Fruit fly (Drosophila melanogaster) whole organism, wandering third instar larva: Measurements from ENCODE around the gene CG2818.

Experiments used
- CG32264 ChIP-seq: fragments of 200-800 bp; sonication (Bioruptor generic); optimal IDR thresholded peaks from 2 replicates; lab custom pipeline; 2016; ENCODE audit warnings: missing biosample characterization, missing genetic modification characterization
- CG9705 ChIP-seq: fragments of 200-800 bp; sonication (Bioruptor generic); optimal IDR thresholded peaks from 2 replicates; lab custom pipeline; 2018; ENCODE audit warnings: missing biosample characterization, mild to moderate bottlenecking, missing genetic modification characterization
- Dfd ChIP-seq: fragments of >200 bp; optimal IDR thresholded peaks from 2 replicates; lab custom pipeline; 2017; ENCODE audit warnings: missing biosample characterization, missing genetic modification characterization
- GATAd ChIP-seq: sonication (Bioruptor generic); optimal IDR thresholded peaks from 2 replicates; lab custom pipeline; 2016; ENCODE audit warnings: missing biosample characterization, missing genetic modification characterization
- HLH106 ChIP-seq: fragments of 200-800 bp; optimal IDR thresholded peaks from 3 replicates; lab custom pipeline; 2019; ENCODE audit warnings: missing biosample characterization, mild to moderate bottlenecking, missing genetic modification characterization, moderate library complexity
- Hnf4 ChIP-seq: fragments of 200-800 bp; sonication (Bioruptor generic); optimal IDR thresholded peaks from 2 replicates; lab custom pipeline; 2016; ENCODE audit warnings: missing biosample characterization, mild to moderate bottlenecking, missing genetic modification characterization
- Hr78 ChIP-seq: fragments of >200 bp; optimal IDR thresholded peaks from 2 replicates; lab custom pipeline; 2017; ENCODE audit warnings: missing biosample characterization, missing genetic modification characterization
- Mio ChIP-seq: sonication (Bioruptor generic); optimal IDR thresholded peaks from 2 replicates; lab custom pipeline; 2016; ENCODE audit warnings: missing biosample characterization, missing genetic modification characterization
- Myc ChIP-seq: fragments of >200 bp; optimal IDR thresholded peaks from 2 replicates; lab custom pipeline; 2017
- N ChIP-seq: fragments of >200 bp; optimal IDR thresholded peaks from 2 replicates; lab custom pipeline; 2018; ENCODE audit warnings: missing biosample characterization, missing external identifiers, missing genetic modification characterization
- OdsH ChIP-seq: fragments of 200-800 bp; sonication (Bioruptor generic); optimal IDR thresholded peaks from 2 replicates; lab custom pipeline; 2016; ENCODE audit warnings: missing biosample characterization, mild to moderate bottlenecking, missing genetic modification characterization
- Rel ChIP-seq, 2 experiments: fragments of 200-800 bp; sonication (Bioruptor generic) in 1 of 2; optimal IDR thresholded peaks; 2 replicates in 1 of 2; 3 replicates in 1 of 2; lab custom pipeline; 2016 to 2019; ENCODE audit warnings: mild to moderate bottlenecking in 2 of 2, missing biosample characterization in 2 of 2, missing genetic modification characterization in 2 of 2, moderate library complexity in 1 of 2
- Sp1 ChIP-seq: fragments of 200-800 bp; sonication (Bioruptor generic); optimal IDR thresholded peaks from 3 replicates; lab custom pipeline; 2019; ENCODE audit warnings: missing biosample characterization, mild to moderate bottlenecking, missing genetic modification characterization, moderate library complexity
- Vsx2 ChIP-seq: fragments of 200-300, 225-300 bp; sonication (Bioruptor generic); optimal IDR thresholded peaks from 2 replicates; lab custom pipeline; 2018; ENCODE audit warnings: missing biosample characterization, missing genetic modification characterization; ENCODE audit not compliant: partially characterized antibody
- br ChIP-seq: fragments of 200-800 bp; sonication (Bioruptor generic); optimal IDR thresholded peaks from 2 replicates; lab custom pipeline; 2016; ENCODE audit warnings: missing biosample characterization, missing genetic modification characterization
- dl ChIP-seq, 2 experiments: fragments of 175-275, 200-275 bp in 1 of 2; fragments of 200-275 bp in 1 of 2; sonication (Bioruptor generic); optimal IDR thresholded peaks; lab custom pipeline; 2018; ENCODE audit warnings: mild to moderate bottlenecking in 2 of 2, missing biosample characterization in 2 of 2, missing genetic modification characterization in 2 of 2, moderate library complexity in 2 of 2; ENCODE audit not compliant: partially characterized antibody in 2 of 2, insufficient read depth in 1 of 2
- dmrt93B ChIP-seq: fragments of 200-800 bp; sonication (Bioruptor generic); optimal IDR thresholded peaks from 2 replicates; lab custom pipeline; 2018; ENCODE audit warnings: missing biosample characterization, mild to moderate bottlenecking, missing genetic modification characterization
- dsf ChIP-seq: sonication (Bioruptor generic); optimal IDR thresholded peaks from 2 replicates; lab custom pipeline; 2016; ENCODE audit warnings: missing biosample characterization, missing genetic modification characterization, borderline replicate concordance
- ey ChIP-seq: fragments of 200-800 bp; sonication (Bioruptor generic); optimal IDR thresholded peaks from 2 replicates; lab custom pipeline; 2016; ENCODE audit warnings: missing biosample characterization, missing genetic modification characterization
- foxo ChIP-seq, 2 experiments: fragments of 200-800 bp; sonication (Bioruptor generic); optimal IDR thresholded peaks; 2 replicates in 1 of 2; 3 replicates in 1 of 2; lab custom pipeline; 2016 to 2017; ENCODE audit warnings: missing biosample characterization in 2 of 2, missing genetic modification characterization in 2 of 2
- fru ChIP-seq: fragments of 200-800 bp; sonication (Bioruptor generic); optimal IDR thresholded peaks from 3 replicates; lab custom pipeline; 2016; ENCODE audit warnings: missing biosample characterization, mild to moderate bottlenecking, missing genetic modification characterization
- h ChIP-seq: fragments of 200-800 bp; sonication (Bioruptor generic); optimal IDR thresholded peaks from 3 replicates; lab custom pipeline; 2016; ENCODE audit warnings: missing biosample characterization, mild to moderate bottlenecking, missing genetic modification characterization
- jim ChIP-seq: fragments of 175-275, 200-325 bp; sonication (Bioruptor generic); optimal IDR thresholded peaks from 2 replicates; lab custom pipeline; 2016; ENCODE audit warnings: missing biosample characterization, mild to moderate bottlenecking, missing genetic modification characterization
- lola ChIP-seq: fragments of >200 bp; optimal IDR thresholded peaks from 2 replicates; lab custom pipeline; 2017; ENCODE audit warnings: missing biosample characterization, missing genetic modification characterization
- pan ChIP-seq: fragments of >200 bp; optimal IDR thresholded peaks from 2 replicates; lab custom pipeline; 2017
- psq ChIP-seq: fragments of 200-800 bp; sonication (Bioruptor generic); optimal IDR thresholded peaks from 3 replicates; lab custom pipeline; 2017; ENCODE audit warnings: missing biosample characterization, mild to moderate bottlenecking, missing genetic modification characterization, moderate library complexity
- rgr ChIP-seq: fragments of 200-800 bp; sonication (Bioruptor generic); optimal IDR thresholded peaks from 3 replicates; lab custom pipeline; 2016; ENCODE audit warnings: missing biosample characterization, mild to moderate bottlenecking, missing genetic modification characterization
- tai ChIP-seq: sonication (Bioruptor generic); optimal IDR thresholded peaks from 2 replicates; lab custom pipeline; 2016; ENCODE audit warnings: missing biosample characterization, missing genetic modification characterization

The CG2818 gene

dm6 chr2L:3737003-3737662 lies 24.0 kb downstream of the CG2818 start:
- TF ChIP-seq fru (GFP tag; lab: Kevin White, UChicago), result no peak
- no peak for TF ChIP-seq lola (GFP tag; lab: Kevin White, UChicago)
- TF ChIP-seq ey, result no peak
- no peak for TF ChIP-seq CG32264 (GFP tag; lab: Kevin White, UChicago)
- TF ChIP-seq jim (GFP tag; lab: Kevin White, UChicago), result no peak
- TF ChIP-seq foxo (GFP tag; optimal IDR thresholded peaks at IDR 0.05; lab: Kevin White, UChicago), result no peak
- TF ChIP-seq dsf (GFP tag; lab: Kevin White, UChicago), result no peak
- no peak for TF ChIP-seq rgr (GFP tag; lab: Kevin White, UChicago)
- no peak for TF ChIP-seq HLH106 (tag; lab: Kevin White, UChicago)
- no peak for TF ChIP-seq Vsx2 (GFP tag; lab: Kevin White, UChicago)
- TF ChIP-seq CG9705, result no peak
- TF ChIP-seq psq (GFP tag; lab: Kevin White, UChicago), result no peak
- TF ChIP-seq Hr78 (GFP tag; lab: Kevin White, UChicago), result no peak
- no peak for TF ChIP-seq Rel (GFP tag; optimal IDR thresholded peaks at IDR 0.05; lab: Kevin White, UChicago)
- no peak for TF ChIP-seq Rel (tag; optimal IDR thresholded peaks at IDR 0.05; lab: Kevin White, UChicago)
- no peak for TF ChIP-seq Mio (GFP tag; lab: Kevin White, UChicago)
- TF ChIP-seq N (GFP tag; lab: Kevin White, UChicago), result no peak
- TF ChIP-seq dl (GFP tag; optimal IDR thresholded peaks at IDR 0.05; lab: Kevin White, UChicago; ENCODE audit: insufficient read depth in 1 of 2, partially characterized antibody in 2 of 2), result no peak

dm6 chr2L:3737682-3738081 lies 24.5 kb downstream of the CG2818 start:
- TF ChIP-seq OdsH (GFP tag; lab: Kevin White, UChicago) (no peak), HLH106 (tag; lab: Kevin White, UChicago) (no peak)

DNA sequence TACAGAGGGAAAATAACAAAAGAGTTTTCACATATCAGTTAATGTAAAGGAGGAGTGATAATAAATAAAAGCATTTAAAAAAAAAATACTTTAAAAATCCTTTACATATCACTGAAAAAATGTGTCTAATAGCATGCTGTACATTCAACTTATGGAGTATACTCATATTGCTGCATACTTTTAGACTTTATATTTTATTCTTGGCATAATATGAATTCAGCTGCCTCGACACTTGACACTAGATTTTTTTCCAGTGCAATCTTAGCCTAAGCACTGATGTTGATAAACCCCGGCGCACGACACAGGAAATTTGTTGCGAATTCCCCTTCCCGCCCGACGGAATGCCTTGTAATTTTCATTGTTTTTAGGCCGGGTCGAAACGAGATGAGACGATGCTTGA lies 27.3 kb downstream of the CG2818 start:
- TF ChIP-seq dl (GFP tag; optimal IDR thresholded peaks at IDR 0.05; lab: Kevin White, UChicago; ENCODE audit: insufficient read depth in 1 of 2, partially characterized antibody in 2 of 2), result no peak
- TF ChIP-seq Sp1 (GFP tag; lab: Kevin White, UChicago), result no peak
- no peak for TF ChIP-seq ey
- TF ChIP-seq foxo (GFP tag; optimal IDR thresholded peaks at IDR 0.05; lab: Kevin White, UChicago), result no peak
- no peak for TF ChIP-seq fru (GFP tag; lab: Kevin White, UChicago)

DNA sequence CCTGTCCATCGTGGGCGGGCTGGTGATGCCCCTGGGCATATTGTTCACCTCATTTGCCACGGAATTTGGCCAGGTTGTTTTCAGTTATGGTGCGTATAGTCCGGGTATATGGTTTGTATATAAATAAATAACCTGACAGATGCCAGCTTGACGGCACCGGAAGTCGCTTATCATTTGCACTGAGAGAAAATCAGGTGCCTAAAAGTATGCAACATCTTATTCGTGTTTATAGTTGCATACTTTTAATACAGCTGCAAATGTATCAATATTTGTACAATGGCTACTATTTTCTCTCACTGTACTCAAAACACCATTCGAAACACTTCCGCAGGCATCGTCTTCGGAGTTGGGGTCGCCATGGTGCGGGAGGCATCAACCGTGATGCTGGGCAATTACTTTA lies 35.5 kb downstream of the CG2818 start:
- TF ChIP-seq Vsx2 (GFP tag; lab: Kevin White, UChicago) (no peak), ey (no peak), GATAd (no peak), pan (lab: Kevin White, UChicago) (no peak), N (GFP tag; lab: Kevin White, UChicago) (no peak), dmrt93B (GFP tag; lab: Kevin White, UChicago) (no peak), lola (GFP tag; lab: Kevin White, UChicago) (no peak), Hr78 (GFP tag; lab: Kevin White, UChicago) (no peak), Dfd (no peak), h (GFP tag; lab: Kevin White, UChicago) (peak; percentile 3), tai (GFP tag; lab: Kevin White, UChicago) (no peak), rgr (GFP tag; lab: Kevin White, UChicago) (peak; percentile 16), Myc (lab: Kevin White, UChicago) (peak; percentile 31), Hnf4 (GFP tag; lab: Kevin White, UChicago) (no peak), psq (GFP tag; lab: Kevin White, UChicago) (no peak), Mio (GFP tag; lab: Kevin White, UChicago) (no peak), br (GFP tag; lab: Kevin White, UChicago) (no peak), CG32264 (GFP tag; lab: Kevin White, UChicago) (no peak), jim (GFP tag; lab: Kevin White, UChicago) (no peak), dl (GFP tag; optimal IDR thresholded peaks at IDR 0.05; lab: Kevin White, UChicago; ENCODE audit: insufficient read depth in 1 of 2, partially characterized antibody in 2 of 2) (no peak)

dm6 chr2L:3754835-3755547 lies 41.8 kb downstream of the CG2818 start:
- no peak for TF ChIP-seq rgr (GFP tag; lab: Kevin White, UChicago)
